Worm (Caenorhabditis elegans): ENCODE results near the gene C16D9.3.

C16D9.3 gene

DNA sequence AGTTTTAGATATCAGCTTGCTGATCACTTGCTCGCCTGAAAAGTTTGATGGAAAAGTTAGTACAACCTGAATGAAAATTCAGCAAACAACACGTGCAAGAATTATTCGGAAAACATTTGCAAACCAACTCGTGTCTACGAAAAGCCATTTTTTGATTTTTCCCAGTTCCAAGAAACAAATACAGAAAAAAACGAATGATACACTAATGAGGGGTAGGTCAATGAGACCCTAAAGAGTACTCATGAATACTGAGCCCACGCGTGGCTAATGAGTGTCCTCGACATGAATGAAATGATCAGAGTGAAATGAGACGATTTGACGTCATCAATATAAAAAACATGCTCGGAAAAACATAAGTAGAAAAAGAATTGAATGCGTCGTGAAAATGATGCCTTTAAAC lies 27.8 kb downstream of the C16D9.3 start (continued):
- TF ChIP-seq unc-98 (GFP tag; IDR thresholded peaks at IDR 0.05) (no peak), elt-3 (tag; optimal IDR thresholded peaks at IDR 0.05) (no peak), blmp-1 (tag; optimal IDR thresholded peaks at IDR 0.05) (no peak), fkh-4 (tag; optimal IDR thresholded peaks at IDR 0.05; ENCODE audit: borderline replicate concordance) (no peak), efl-3 (GFP tag; optimal IDR thresholded peaks at IDR 0.05) (no peak), fkh-10 (GFP tag; optimal IDR thresholded peaks at IDR 0.05) (no peak), sptf-1 (tag; optimal IDR thresholded peaks at IDR 0.05) (no peak), nhr-12 (tag; optimal IDR thresholded peaks at IDR 0.05) (no peak), C34B4.2 (tag; optimal IDR thresholded peaks at IDR 0.05) (no peak), nhr-76 (tag; optimal IDR thresholded peaks at IDR 0.05) (no peak), nhr-20 (tag; optimal IDR thresholded peaks at IDR 0.05) (peak; percentile 22), nhr-71 (tag; optimal IDR thresholded peaks at IDR 0.05) (peak; percentile 82), lsy-2 (tag; optimal IDR thresholded peaks at IDR 0.05) (peak; percentile 11 to 32), hlh-4 (tag; optimal IDR thresholded peaks at IDR 0.05) (peak; percentile 62), nhr-85 (tag) (peak; percentile 47), lin-39 (tag; optimal IDR thresholded peaks at IDR 0.05) (no peak), egl-27 (tag; optimal IDR thresholded peaks at IDR 0.05) (no peak), alr-1 (tag; optimal IDR thresholded peaks at IDR 0.05; ENCODE audit: borderline replicate concordance) (no peak), swsn-7 (tag; optimal IDR thresholded peaks at IDR 0.05) (peak; percentile 26), jun-1 (tag; optimal IDR thresholded peaks at IDR 0.05) (no peak), fkh-8 (tag; optimal IDR thresholded peaks at IDR 0.05) (peak; percentile 81), skn-1 (tag; optimal IDR thresholded peaks at IDR 0.05) (no peak), elt-2 (tag; optimal IDR thresholded peaks at IDR 0.05) (no peak), mab-9 (GFP tag; IDR thresholded peaks at IDR 0.05) (no peak)

DNA sequence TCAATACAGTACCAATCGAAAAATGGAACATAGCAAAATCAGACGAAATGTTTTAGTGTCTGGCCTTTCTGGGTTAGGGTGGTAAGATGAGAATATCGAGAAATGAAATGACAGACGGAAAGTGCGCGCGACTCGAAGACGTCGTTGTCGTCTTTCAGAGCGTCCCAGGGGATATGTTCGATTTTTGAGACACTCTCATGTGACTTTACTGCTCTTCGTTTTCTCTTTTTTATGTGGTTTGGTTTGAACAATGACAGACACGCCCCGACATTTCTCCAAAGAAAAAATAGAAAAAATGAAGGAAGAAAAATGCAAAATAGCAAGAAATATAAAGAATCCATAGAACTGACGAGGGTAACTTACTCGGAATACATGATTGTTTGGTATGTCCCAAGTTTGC lies 29.3 kb downstream of the C16D9.3 start:
- TF ChIP-seq lin-14 (GFP tag; optimal IDR thresholded peaks at IDR 0.05) (peak; percentile 42), rnt-1 (tag; optimal IDR thresholded peaks at IDR 0.05) (no peak)

DNA sequence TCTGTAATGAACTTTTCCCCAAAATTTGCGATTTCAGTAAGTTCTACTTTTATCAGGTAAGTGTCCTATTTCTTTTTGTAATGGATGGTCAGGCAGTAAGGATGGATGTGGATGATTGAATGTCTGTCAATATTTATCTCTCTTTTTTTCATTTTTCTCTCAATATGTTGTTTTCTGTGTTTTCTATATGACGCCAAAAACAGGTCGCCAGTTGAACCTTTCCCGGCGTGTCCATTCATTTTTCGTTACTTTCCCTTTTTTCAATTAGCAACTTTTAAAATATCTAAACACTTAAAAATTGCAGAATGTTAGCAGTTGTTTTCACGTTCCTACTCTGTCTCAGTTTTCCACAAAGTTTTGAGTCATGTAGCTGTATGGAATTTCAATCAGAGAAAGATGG lies 32.9 kb downstream of the C16D9.3 start, which contains the start of gene timp-1:
Gene timp-1, plus strand, starts transcription at position 305 of the 400 bp plus-strand sequence.
- TF ChIP-seq elt-3 (tag; optimal IDR thresholded peaks at IDR 0.05) (peak in 1 of 6 experiments; percentile 47), F16B12.6 (tag; optimal IDR thresholded peaks at IDR 0.05) (no peak), lin-15B (tag; optimal IDR thresholded peaks at IDR 0.05) (no peak), dpl-1 (GFP tag; optimal IDR thresholded peaks at IDR 0.05) (no peak), nhr-76 (tag; optimal IDR thresholded peaks at IDR 0.05) (no peak), unc-86 (tag; optimal IDR thresholded peaks at IDR 0.05) (no peak), fkh-4 (tag; optimal IDR thresholded peaks at IDR 0.05; ENCODE audit: borderline replicate concordance) (no peak), hlh-17 (GFP tag; optimal IDR thresholded peaks at IDR 0.05; ENCODE audit: borderline replicate concordance) (no peak), mdl-1 (tag; optimal IDR thresholded peaks at IDR 0.05) (no peak), blmp-1 (tag; optimal IDR thresholded peaks at IDR 0.05) (peak; percentile 93), unc-30 (tag; optimal IDR thresholded peaks at IDR 0.05) (no peak)

- TF ChIP-seq skn-1 (tag; optimal IDR thresholded peaks at IDR 0.05): no peak
- TF ChIP-seq alr-1 (tag; optimal IDR thresholded peaks at IDR 0.05; ENCODE audit: borderline replicate concordance): no peak
- no peak for TF ChIP-seq lir-3 (tag; optimal IDR thresholded peaks at IDR 0.05; ENCODE audit: poor library complexity)
- no peak for TF ChIP-seq efl-1 (optimal IDR thresholded peaks at IDR 0.05)
- TF ChIP-seq efl-1 (GFP tag; optimal IDR thresholded peaks at IDR 0.05 in 1 of 2): peak in 1 of 2 experiments; percentile 53
These were observed 36.7 kb downstream of the C16D9.3 start, which contains the start of gene cest-17 for ce11 chrV:8203085-8203643. Gene cest-17, plus strand, starts transcription at chrV:8203332.
